Worm (Caenorhabditis elegans): Measurements from ENCODE around the gene nlp-3.

ce11 chrX:13224608-13225007 lies 46.4 kb upstream of the nlp-3 start, which contains the start of gene skr-19:
- TF ChIP-seq dao-5 (tag; optimal IDR thresholded peaks at IDR 0.05): no peak
- no peak for TF ChIP-seq him-1 (tag; optimal IDR thresholded peaks at IDR 0.05)
- TF ChIP-seq W03F9.2 (tag; optimal IDR thresholded peaks at IDR 0.05): no peak
